Worm (Caenorhabditis elegans) whole organism, L4/young adult: ENCODE data around the gene hex-1.

ENCODE experiments used
- W03F9.2 ChIP-seq: fragments of 150-350 bp; optimal IDR thresholded peaks from 2 replicates; lab custom pipeline; 2014; ENCODE audit warnings: missing biosample characterization, missing genetic modification characterization
- dao-5 ChIP-seq: sonication (generic microtip); optimal IDR thresholded peaks from 2 replicates; lab custom pipeline; 2016; ENCODE audit warnings: missing genotype, missing genetic modification characterization, moderate library complexity, missing compliant biosample characterization
- him-1 ChIP-seq: sonication (generic microtip); optimal IDR thresholded peaks from 2 replicates; lab custom pipeline; 2016; ENCODE audit warnings: missing genotype, missing genetic modification reagents, missing genetic modification characterization, missing compliant biosample characterization

The hex-1 gene

DNA sequence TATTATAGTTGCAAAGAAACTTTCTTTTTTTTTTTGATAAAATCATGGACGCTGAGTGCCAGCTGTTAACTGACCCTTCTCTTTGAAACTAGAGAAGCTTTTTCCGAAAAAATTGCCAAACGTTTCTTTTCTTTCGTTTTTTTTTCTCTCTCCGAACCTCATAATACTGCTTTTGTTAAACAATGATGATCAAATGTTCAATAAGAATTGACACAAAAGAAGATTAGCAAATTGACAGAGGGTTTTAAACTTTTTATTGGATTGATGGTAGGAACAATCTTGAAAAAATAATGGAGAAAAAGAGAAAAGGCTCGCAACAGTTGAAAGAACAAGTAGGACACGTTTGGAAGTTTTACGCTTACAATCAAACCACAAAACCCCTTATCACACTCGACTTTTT is at the start of gene hex-1:
hex-1 (plus strand) TSS at position 301 of the 400 bp plus-strand sequence.
- TF ChIP-seq dao-5 (tag; lab: Kevin White, UChicago) (no peak), W03F9.2 (no peak), him-1 (tag; lab: Kevin White, UChicago) (no peak)

DNA sequence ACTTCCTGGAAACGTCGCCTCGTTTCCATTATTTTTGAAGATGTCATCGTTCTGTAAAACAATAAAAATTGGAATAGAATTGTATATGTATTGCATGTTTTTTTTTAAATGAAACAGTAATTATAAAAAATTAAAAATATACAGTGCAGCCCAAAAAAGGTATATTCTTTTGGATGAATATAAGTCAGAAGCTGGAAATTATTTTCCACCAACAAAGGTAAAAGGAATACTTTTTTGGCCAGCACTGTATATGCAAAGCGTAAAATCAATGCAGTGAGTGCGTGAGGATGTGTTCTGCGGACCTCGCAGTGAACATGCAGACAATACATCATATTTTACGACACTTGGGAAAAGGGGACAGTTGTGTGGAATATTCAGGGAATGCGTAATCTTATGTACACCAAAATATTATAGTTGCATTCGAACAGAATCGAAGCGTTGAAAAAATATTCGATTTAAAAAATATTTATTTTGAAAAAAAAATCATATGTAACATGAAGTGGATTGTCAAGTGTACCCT is 44.5 kb upstream of the hex-1 start, which contains the start of gene F48B9.8:
F48B9.8 (minus strand) TSS at position 51 of the 520 bp plus-strand sequence.
- TF ChIP-seq W03F9.2 (no peak), dao-5 (tag; lab: Kevin White, UChicago) (no peak), him-1 (tag; lab: Kevin White, UChicago) (no peak)

DNA sequence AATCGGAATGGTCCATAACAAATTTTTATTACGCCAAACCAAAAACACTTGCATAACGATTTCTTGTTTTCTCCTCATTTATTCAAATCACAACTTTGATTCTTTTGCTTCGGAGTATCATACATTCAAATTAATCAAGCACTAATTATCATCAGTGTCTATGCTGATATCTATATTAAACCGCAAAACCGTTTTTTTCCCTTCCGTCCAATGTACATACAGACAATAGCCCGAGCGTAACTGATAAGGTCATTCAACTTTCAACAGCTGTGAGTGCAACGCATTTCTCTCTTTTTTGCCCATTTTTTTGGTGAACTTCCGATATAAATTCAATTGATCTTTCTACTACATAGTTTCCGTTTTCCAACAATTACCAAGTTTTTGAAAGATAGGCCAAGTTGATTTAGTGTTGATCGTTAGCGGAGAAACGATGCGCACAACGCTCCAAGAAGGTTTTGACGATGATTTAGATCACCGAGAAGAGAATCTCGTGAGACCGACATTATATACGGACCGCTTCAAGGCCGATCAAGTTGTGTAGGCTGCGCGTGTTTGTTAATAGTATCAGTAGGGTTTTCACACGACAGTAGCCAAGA is 43.1 kb upstream of the hex-1 start:
- TF ChIP-seq dao-5 (tag; lab: Kevin White, UChicago) (no peak), W03F9.2 (no peak), him-1 (tag; lab: Kevin White, UChicago) (no peak)

DNA sequence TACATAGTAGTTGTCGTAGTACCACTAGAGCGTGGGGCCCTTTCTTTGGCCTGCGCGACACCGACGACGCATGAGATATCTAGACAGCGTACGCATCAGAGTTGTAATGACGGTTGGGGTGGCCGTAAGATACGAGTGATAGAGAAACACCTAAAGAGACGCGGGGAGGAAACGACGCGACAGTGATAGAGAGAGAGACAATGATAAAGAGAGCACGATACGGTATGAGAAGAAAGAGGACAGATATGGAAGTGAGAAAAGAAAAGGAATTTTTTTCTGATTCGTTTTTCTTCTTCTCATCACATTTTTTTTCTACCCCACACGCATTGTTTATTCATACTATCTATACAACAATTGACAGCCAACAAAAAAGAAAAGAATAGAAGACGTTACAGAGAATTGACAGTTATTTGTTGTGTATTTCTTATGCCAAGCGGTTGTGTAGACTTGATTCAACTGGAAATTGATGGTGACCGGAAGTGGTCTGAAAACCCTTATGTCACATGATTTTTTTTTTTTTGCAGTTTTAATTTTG is 42.5 kb upstream of the hex-1 start:
- TF ChIP-seq dao-5 (tag; lab: Kevin White, UChicago) (no peak), him-1 (tag; lab: Kevin White, UChicago) (no peak), W03F9.2 (no peak)

DNA sequence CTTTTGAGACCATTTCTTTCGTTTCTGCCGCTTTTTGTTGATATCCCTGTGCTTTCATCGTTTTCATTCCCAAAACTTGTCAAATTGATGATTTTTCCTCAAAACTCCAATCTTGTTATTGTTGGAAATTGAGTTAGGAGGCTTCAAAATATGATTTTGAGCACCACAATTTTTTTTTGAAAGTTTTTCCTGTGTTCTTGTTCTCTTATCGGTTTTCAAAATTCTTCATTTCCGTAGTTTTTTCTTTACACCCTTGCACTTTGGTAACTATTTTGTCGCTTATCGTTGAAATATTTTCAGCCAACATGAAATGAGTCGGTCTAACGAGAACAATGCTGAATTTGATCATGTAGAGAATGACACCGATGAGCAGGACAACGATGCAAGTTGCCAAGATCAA is 40.4 kb upstream of the hex-1 start, which contains the start of gene F48B9.1:
F48B9.1 (plus strand) TSS at position 301 of the 400 bp plus-strand sequence.
- TF ChIP-seq W03F9.2 (no peak), dao-5 (tag; lab: Kevin White, UChicago) (no peak), him-1 (tag; lab: Kevin White, UChicago) (no peak)

DNA sequence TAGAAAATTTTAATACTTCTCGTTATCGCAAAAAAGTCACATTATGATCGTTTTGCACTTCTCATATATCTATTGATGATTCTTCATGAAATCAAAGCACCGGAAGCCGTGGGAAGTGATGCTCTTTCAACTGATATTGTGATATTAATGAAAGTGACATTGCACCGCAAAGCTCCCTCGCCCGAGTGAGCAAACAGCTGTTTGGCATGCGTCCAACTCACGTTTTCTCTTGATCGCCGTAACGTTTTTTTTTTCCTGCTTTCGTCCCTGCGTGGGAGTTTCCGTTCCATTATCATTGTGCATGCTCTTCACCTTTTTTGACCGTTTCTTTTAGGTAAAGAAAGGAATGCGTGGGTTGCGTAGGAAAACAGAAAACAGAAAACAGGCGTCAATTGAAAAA is 32.1 kb upstream of the hex-1 start:
- no peak for TF ChIP-seq W03F9.2
- no peak for TF ChIP-seq dao-5 (tag; lab: Kevin White, UChicago)
- TF ChIP-seq him-1 (tag; lab: Kevin White, UChicago) = no peak

DNA sequence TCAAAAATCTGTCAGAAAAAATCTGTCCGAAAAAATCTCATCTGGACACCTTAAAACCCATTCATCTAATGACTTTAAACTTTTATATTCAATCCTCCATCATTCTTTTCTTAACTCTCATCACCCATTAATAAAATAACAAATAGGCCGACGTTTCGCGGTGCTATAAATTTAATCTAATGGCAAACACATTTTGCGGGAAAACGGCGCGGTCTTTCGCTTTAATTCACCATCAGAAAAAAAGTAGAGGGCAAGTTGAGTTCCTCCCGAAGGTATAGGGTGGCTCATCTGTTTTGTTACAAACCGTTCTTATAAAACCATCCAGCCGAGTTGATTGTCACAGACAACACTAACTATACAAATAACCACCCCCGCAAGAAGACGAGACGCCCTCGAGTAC is 30.2 kb upstream of the hex-1 start:
- TF ChIP-seq dao-5 (tag; lab: Kevin White, UChicago) (no peak), W03F9.2 (no peak), him-1 (tag; lab: Kevin White, UChicago) (no peak)

DNA sequence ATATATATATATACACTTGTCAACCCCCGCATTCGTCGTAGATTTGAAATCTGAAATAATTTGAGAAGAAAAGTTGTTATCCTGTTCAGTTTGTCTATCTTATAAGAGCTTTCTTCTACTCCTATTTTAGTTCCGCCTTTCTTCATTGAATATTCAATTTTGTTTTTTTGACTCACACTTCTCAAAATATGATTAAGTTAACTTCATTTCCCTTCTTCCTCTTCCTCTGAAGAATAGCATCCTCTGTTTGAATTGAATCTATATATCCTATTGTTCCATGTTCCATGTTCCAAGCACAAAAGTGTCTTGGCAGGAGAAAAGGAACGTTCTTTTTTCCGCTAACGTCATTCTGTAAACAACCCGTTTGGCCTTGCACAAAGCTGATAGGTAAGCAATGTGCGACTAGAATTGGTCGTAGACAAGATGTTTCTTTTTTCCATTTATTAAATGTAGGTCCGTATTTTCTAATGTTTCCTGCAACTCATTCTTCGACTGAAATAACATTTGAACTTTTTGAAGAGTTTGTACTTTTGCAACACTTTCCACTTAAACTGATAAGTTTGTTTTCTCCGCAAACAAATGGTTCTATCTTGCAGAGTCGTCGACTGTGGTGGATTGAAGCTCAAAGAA is 28.9 kb upstream of the hex-1 start, which contains the start of gene gap-1:
gap-1 (plus strand) TSS at position 580 of the 630 bp plus-strand sequence.
- TF ChIP-seq W03F9.2 (no peak), him-1 (tag; lab: Kevin White, UChicago) (no peak), dao-5 (tag; lab: Kevin White, UChicago) (no peak)

DNA sequence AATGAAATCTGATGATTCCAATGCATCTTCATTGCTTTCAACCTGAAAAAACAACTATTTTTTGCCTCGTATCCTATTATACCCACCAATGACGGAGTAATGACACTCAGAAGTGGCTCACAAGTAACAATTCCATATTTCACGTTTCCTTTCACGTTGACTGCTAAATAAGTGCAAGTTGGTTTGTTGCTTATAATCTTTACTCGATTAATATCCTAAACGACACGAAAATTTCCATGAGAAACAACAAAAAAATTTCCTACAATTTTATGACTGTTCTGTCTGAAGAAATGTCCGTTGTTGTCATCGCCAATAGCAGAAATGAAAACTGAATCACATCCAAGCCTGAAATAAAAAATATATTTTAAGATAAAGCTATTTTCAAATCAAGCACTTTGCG is 23.5 kb upstream of the hex-1 start:
- TF ChIP-seq dao-5 (tag; lab: Kevin White, UChicago) (no peak), him-1 (tag; lab: Kevin White, UChicago) (no peak), W03F9.2 (no peak)

DNA sequence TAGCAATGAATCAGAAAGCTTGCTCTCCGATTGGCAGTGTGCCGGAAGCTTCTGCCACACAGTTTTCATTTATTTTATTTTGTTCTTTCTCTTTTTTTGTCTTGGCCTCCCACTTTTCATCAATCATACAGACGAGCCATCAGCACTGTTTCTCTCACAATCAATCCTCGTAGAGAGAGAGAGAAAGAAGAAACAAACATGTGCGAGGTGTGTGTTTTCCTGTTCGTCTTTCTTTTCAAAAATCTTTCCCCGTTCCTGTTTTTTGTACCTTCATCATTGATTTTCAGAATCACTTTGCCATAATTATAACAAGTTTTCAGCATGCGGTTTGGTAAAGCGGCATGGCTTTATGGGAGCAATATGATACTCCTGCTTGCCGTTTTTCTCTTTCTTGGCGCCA is 21.8 kb upstream of the hex-1 start, which contains the start of gene T24C12.1:
T24C12.1 (plus strand) TSS at position 301 of the 400 bp plus-strand sequence.
- TF ChIP-seq W03F9.2 (no peak), him-1 (tag; lab: Kevin White, UChicago) (no peak), dao-5 (tag; lab: Kevin White, UChicago) (no peak)

DNA sequence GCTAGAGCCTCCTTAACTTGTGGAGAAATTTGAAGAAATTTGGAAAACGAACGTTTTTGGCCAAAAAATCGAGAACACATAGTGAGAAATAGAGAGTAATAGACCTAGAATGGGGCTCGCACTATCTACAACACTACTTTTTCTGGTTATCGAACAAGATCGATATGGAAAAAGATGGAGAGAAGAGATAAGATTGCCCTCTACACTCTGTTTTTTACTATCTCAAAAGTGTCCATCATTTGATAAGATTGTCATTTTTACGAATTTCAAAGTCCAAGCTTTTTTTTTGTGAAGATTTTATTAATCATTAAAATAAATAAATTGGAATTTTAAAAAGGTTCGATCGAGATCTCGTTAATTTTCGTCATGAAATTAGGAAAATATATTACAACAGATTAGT is 17.2 kb upstream of the hex-1 start, which contains the start of gene T24C12.3:
T24C12.3 (minus strand) TSS at position 134 of the 400 bp plus-strand sequence.
- TF ChIP-seq W03F9.2 = no peak
- TF ChIP-seq dao-5 (tag; lab: Kevin White, UChicago) = no peak
- no peak for TF ChIP-seq him-1 (tag; lab: Kevin White, UChicago)

DNA sequence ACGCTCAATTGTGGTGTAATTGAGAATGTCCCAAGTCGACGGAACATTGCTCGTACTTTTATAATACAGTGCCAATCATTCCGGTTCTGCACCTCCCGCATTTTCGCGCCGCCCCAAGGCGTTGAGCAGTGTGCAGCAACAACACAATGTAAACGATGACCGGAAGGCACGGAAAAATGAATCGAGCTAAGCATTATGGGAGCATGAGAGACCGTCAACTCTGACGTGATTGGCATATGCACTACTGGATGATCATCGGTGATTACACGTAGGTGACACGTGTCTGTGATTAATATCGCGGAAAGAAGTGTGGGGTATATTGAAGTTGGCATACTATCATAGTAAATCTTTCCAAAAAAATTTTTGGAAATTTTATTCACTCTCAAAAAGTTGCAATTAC is 16.0 kb upstream of the hex-1 start, which contains the start of gene T24C12.4:
T24C12.4 (minus strand) TSS at position 101 of the 400 bp plus-strand sequence.
- no peak for TF ChIP-seq W03F9.2
- no peak for TF ChIP-seq him-1 (tag; lab: Kevin White, UChicago)
- no peak for TF ChIP-seq dao-5 (tag; lab: Kevin White, UChicago)

DNA sequence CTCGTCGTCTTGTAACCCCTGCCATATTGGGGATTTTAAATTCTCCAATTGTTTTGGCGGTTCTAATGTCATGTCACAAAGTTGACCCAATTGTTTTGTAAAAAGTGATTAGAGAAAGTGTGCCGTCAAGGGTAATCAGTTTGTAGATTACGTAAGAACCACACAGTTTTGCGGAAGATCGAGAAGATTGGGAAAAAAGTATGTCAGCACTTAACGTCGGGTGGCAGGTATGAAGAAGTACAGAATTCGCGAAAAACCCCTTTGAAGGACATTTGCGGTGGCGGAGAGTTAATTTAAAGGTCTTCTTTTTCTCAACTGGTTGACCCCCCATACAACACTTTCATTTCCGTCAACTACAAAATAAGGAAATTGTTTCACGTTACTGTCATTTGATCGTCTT is 12.6 kb upstream of the hex-1 start:
- no peak for TF ChIP-seq W03F9.2

DNA sequence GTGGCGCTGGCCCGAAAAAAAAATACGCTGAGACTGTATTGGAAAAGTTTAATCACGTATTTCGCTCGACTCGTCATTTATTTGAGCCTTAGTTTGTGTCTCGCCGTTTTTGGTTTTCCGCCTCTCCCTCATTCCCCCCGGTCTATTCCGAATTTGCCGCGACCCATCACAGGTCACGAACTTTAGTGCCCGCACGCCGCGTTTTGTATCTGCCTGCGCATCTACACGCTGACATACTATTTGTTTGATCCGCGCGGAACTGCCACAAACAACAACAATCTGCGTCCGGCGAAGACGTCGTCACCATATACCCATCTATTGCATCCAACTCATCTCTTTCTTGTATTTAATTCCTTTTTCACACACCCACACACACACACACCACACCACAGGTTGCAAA is 10.8 kb upstream of the hex-1 start:
- TF ChIP-seq dao-5 (tag; lab: Kevin White, UChicago) (no peak), W03F9.2 (no peak), him-1 (tag; lab: Kevin White, UChicago) (no peak)
